Fruit fly (Drosophila melanogaster) whole organism, embryonic: ENCODE results near the gene Ir68b.

Experiments
- Awh ChIP-seq: fragments of 200-800 bp; sonication (Bioruptor generic); IDR thresholded peaks from 2 replicates; pipeline ENCODE4, ENCODE4 v1.3.6; 2022; ENCODE audit warnings: missing biosample characterization, missing genetic modification characterization
- C15 ChIP-seq: fragments of 200-800 bp; sonication (Bioruptor generic); IDR thresholded peaks from 3 replicates; pipeline ENCODE4 v1.3.6; 2022; ENCODE audit warnings: missing biosample characterization, missing genetic modification characterization
- CG10267 ChIP-seq: fragments of 200-800 bp; sonication (Bioruptor generic); optimal IDR thresholded peaks from 2 replicates; lab custom pipeline; 2018; ENCODE audit warnings: missing biosample characterization, mild to moderate bottlenecking, missing genetic modification characterization, moderate library complexity
- CG10959 ChIP-seq: fragments of 200-800 bp; sonication (Bioruptor generic); IDR thresholded peaks from 2 replicates; pipeline ENCODE4 v1.3.6; 2022; ENCODE audit warnings: missing biosample characterization, missing genetic modification characterization
- CG11247 ChIP-seq: fragments of 200-800 bp; sonication (Bioruptor generic); IDR thresholded peaks from 2 replicates; pipeline ENCODE4 v1.3.6; 2022; ENCODE audit warnings: missing biosample characterization, missing genetic modification characterization
- CG15011 ChIP-seq: fragments of 200-800 bp; sonication (Bioruptor generic); optimal IDR thresholded peaks from 3 replicates; lab custom pipeline; 2018; ENCODE audit warnings: missing biosample characterization, mild to moderate bottlenecking, missing genetic modification characterization
- CG15601 ChIP-seq: fragments of 200-800 bp; sonication (Bioruptor generic); optimal IDR thresholded peaks from 3 replicates; lab custom pipeline; 2019; ENCODE audit warnings: missing biosample characterization, mild to moderate bottlenecking, missing genetic modification characterization, moderate library complexity
- CG2120 ChIP-seq: fragments of 200-800 bp; sonication (Bioruptor generic); optimal IDR thresholded peaks from 3 replicates; lab custom pipeline; 2016; ENCODE audit warnings: missing biosample characterization, missing genetic modification characterization
- CG2129 ChIP-seq: fragments of 200-800 bp; sonication (Bioruptor generic); IDR thresholded peaks from 2 replicates; pipeline ENCODE4 v1.3.6; 2022; ENCODE audit warnings: missing biosample characterization, missing genetic modification characterization; ENCODE audit not compliant: partially characterized antibody
- CG32532 ChIP-seq: fragments of 200-800 bp; sonication (Bioruptor generic); IDR thresholded peaks from 2 replicates; pipeline ENCODE4 v1.3.6; 2022; ENCODE audit warnings: missing biosample characterization, missing genetic modification characterization
- CG32767 ChIP-seq: fragments of 200-800 bp; sonication (Bioruptor generic); IDR thresholded peaks from 2 replicates; pipeline ENCODE4 v1.3.6; 2022; ENCODE audit warnings: missing biosample characterization, missing genetic modification characterization
- CG4282 ChIP-seq: fragments of 200-800 bp; sonication (Bioruptor generic); optimal IDR thresholded peaks from 2 replicates; lab custom pipeline; 2016; ENCODE audit warnings: missing biosample characterization, missing genetic modification characterization
- CG43689 ChIP-seq: fragments of 200-800 bp; sonication (Bioruptor generic); IDR thresholded peaks from 2 replicates; pipeline ENCODE4 v1.3.6; 2022; ENCODE audit warnings: missing biosample characterization, missing genetic modification characterization
- CG4707 ChIP-seq: fragments of 200-800 bp; sonication (Bioruptor generic); optimal IDR thresholded peaks from 2 replicates; lab custom pipeline; 2018; ENCODE audit warnings: missing biosample characterization, mild to moderate bottlenecking, missing genetic modification characterization, moderate library complexity
- CG6175 ChIP-seq: fragments of 200-800 bp; sonication (Bioruptor generic); IDR thresholded peaks from 3 replicates; pipeline ENCODE4 v1.3.6; 2022; ENCODE audit warnings: missing biosample characterization, missing genetic modification characterization
- CG7556 ChIP-seq: fragments of 200-800 bp; sonication (Bioruptor generic); optimal IDR thresholded peaks from 2 replicates; lab custom pipeline; 2017; ENCODE audit warnings: missing biosample characterization, mild to moderate bottlenecking, missing genetic modification characterization
- CG7839 ChIP-seq: fragments of 200-800 bp; sonication (Bioruptor generic); optimal IDR thresholded peaks from 3 replicates; lab custom pipeline; 2018; ENCODE audit warnings: missing biosample characterization, mild to moderate bottlenecking, missing genetic modification characterization, moderate library complexity
- CG8290 ChIP-seq, 3 experiments: fragments of 200-800 bp; sonication (Bioruptor generic); optimal IDR thresholded peaks; 2 replicates each; lab custom pipeline; 2016 to 2019; ENCODE audit warnings: missing biosample characterization in 3 of 3, missing genetic modification characterization in 3 of 3, mild to moderate bottlenecking in 2 of 3, moderate library complexity in 1 of 3
- D ChIP-seq, 2 experiments: fragments of 200-800 bp in 1 of 2; fragments of >200 bp in 1 of 2; sonication (Bioruptor generic) in 1 of 2; optimal IDR thresholded peaks; 2 replicates in 1 of 2; 3 replicates in 1 of 2; lab custom pipeline; 2017; ENCODE audit warnings: mild to moderate bottlenecking in 1 of 2, missing biosample characterization in 1 of 2, missing genetic modification characterization in 1 of 2, missing genetic modification reagents in 1 of 2
- D19A ChIP-seq: fragments of 200-800 bp; optimal IDR thresholded peaks from 3 replicates; lab custom pipeline; 2019; ENCODE audit warnings: missing biosample characterization, mild to moderate bottlenecking, missing genetic modification characterization, moderate library complexity
- E2f1 ChIP-seq: fragments of 200-800 bp; sonication (Bioruptor generic); IDR thresholded peaks from 2 replicates; pipeline ENCODE4 v1.3.6; 2022; ENCODE audit warnings: missing biosample characterization, missing genetic modification characterization
- Fer2 ChIP-seq: fragments of 200-800 bp; sonication (Bioruptor generic); optimal IDR thresholded peaks from 2 replicates; lab custom pipeline; 2018; ENCODE audit warnings: missing biosample characterization, mild to moderate bottlenecking, missing genetic modification characterization, moderate library complexity
- HmgD ChIP-seq: fragments of 200-800 bp; sonication (Bioruptor generic); optimal IDR thresholded peaks from 3 replicates; lab custom pipeline; 2016; ENCODE audit warnings: missing biosample characterization, missing genetic modification characterization
- Kr ChIP-seq: fragments of 200-800 bp; sonication (Bioruptor generic); optimal IDR thresholded peaks from 2 replicates; lab custom pipeline; 2017; ENCODE audit warnings: missing biosample characterization, mild to moderate bottlenecking, missing genetic modification characterization
- Mad ChIP-seq: fragments of 200-800 bp; sonication (Bioruptor generic); optimal IDR thresholded peaks from 2 replicates; lab custom pipeline; 2016; ENCODE audit warnings: missing biosample characterization, missing genetic modification characterization
- NK7.1 ChIP-seq: fragments of 200-800 bp; sonication (Bioruptor generic); optimal IDR thresholded peaks from 3 replicates; lab custom pipeline; 2016; ENCODE audit warnings: missing biosample characterization, missing genetic modification characterization
- PHDP ChIP-seq: fragments of 200-800 bp; sonication (Bioruptor generic); optimal IDR thresholded peaks from 3 replicates; lab custom pipeline; 2018; ENCODE audit warnings: missing biosample characterization, mild to moderate bottlenecking, missing genetic modification characterization, moderate library complexity
- Ssrp ChIP-seq: fragments of 200-800 bp; sonication (Bioruptor generic); optimal IDR thresholded peaks from 2 replicates; lab custom pipeline; 2018; ENCODE audit warnings: missing biosample characterization, mild to moderate bottlenecking, missing genetic modification characterization, moderate library complexity
- Taf1 ChIP-seq: fragments of 200-800 bp; sonication (Bioruptor generic); IDR thresholded peaks from 2 replicates; pipeline ENCODE4 v1.3.6; 2022; ENCODE audit warnings: missing biosample characterization, missing genetic modification characterization
- dati ChIP-seq: fragments of 200-800 bp; sonication (Bioruptor generic); IDR thresholded peaks from 2 replicates; pipeline ENCODE4 v1.3.6; 2022; ENCODE audit warnings: missing biosample characterization, missing genetic modification characterization
- fd96Cb ChIP-seq: fragments of 200-800 bp; sonication (Bioruptor generic); optimal IDR thresholded peaks from 2 replicates; lab custom pipeline; 2018; ENCODE audit warnings: missing biosample characterization, mild to moderate bottlenecking, missing genetic modification characterization, moderate library complexity
- fru ChIP-seq: fragments of >200 bp; optimal IDR thresholded peaks from 2 replicates; lab custom pipeline; 2017
- gcm ChIP-seq: fragments of 200-800 bp; sonication (Bioruptor generic); optimal IDR thresholded peaks from 2 replicates; lab custom pipeline; 2019; ENCODE audit warnings: missing biosample characterization, mild to moderate bottlenecking, missing genetic modification characterization, moderate library complexity
- ham ChIP-seq: fragments of 200-800 bp; sonication (Bioruptor generic); IDR thresholded peaks from 2 replicates; pipeline ENCODE4 v1.3.6; 2022; ENCODE audit warnings: missing biosample characterization, missing genetic modification characterization
- her ChIP-seq: fragments of 200-800 bp; sonication (Bioruptor generic); optimal IDR thresholded peaks from 2 replicates; lab custom pipeline; 2016; ENCODE audit warnings: missing biosample characterization, missing genetic modification characterization
- inv ChIP-seq: fragments of 200-800 bp; sonication (Bioruptor generic); IDR thresholded peaks from 2 replicates; pipeline ENCODE4 v1.3.6; 2022; ENCODE audit warnings: missing biosample characterization, missing genetic modification characterization; ENCODE audit not compliant: partially characterized antibody
- lbe ChIP-seq: fragments of 200-800 bp; sonication (Bioruptor generic); optimal IDR thresholded peaks from 2 replicates; lab custom pipeline; 2016; ENCODE audit warnings: missing biosample characterization, mild to moderate bottlenecking, missing genetic modification characterization
- lola ChIP-seq, 3 experiments: fragments of >200 bp in 2 of 3; fragments of 200-800 bp in 1 of 3; sonication (Bioruptor generic) in 1 of 3; optimal IDR thresholded peaks; 2 replicates each; lab custom pipeline; 2017 to 2019; ENCODE audit warnings: missing biosample characterization in 3 of 3, missing genetic modification characterization in 3 of 3, mild to moderate bottlenecking in 1 of 3, moderate library complexity in 1 of 3
- mld ChIP-seq: fragments of 200-800 bp; sonication (Bioruptor generic); IDR thresholded peaks from 3 replicates; pipeline ENCODE4 v1.3.6; 2022; ENCODE audit warnings: missing biosample characterization, missing genetic modification characterization; ENCODE audit not compliant: partially characterized antibody
- nmo ChIP-seq: fragments of 200-800 bp; sonication (Bioruptor generic); optimal IDR thresholded peaks from 2 replicates; lab custom pipeline; 2018; ENCODE audit warnings: missing biosample characterization, mild to moderate bottlenecking, missing genetic modification characterization, moderate library complexity
- odd ChIP-seq: fragments of 200-800 bp; sonication (Bioruptor generic); optimal IDR thresholded peaks from 2 replicates; lab custom pipeline; 2017; ENCODE audit warnings: missing biosample characterization, mild to moderate bottlenecking, missing genetic modification characterization
- pan ChIP-seq, 4 experiments: fragments of >200 bp in 3 of 4; fragments of 200-800 bp in 1 of 4; sonication (Bioruptor generic) in 1 of 4; optimal IDR thresholded peaks in 3 of 4; IDR thresholded peaks in 1 of 4; 2 replicates each; pipeline versions ENCODE4 v1.3.6 to Lab custom; 2017 to 2022; ENCODE audit warnings: missing biosample characterization in 2 of 4, missing genetic modification characterization in 2 of 4, mixed read lengths in 1 of 4
- prd ChIP-seq, 3 experiments: fragments of >200 bp in 2 of 3; fragments of 200-800 bp in 1 of 3; sonication (Bioruptor generic) in 1 of 3; optimal IDR thresholded peaks in 2 of 3; IDR thresholded peaks in 1 of 3; 2 replicates in 2 of 3; 3 replicates in 1 of 3; pipeline versions ENCODE4 v1.3.6 to Lab custom; 2017 to 2022; ENCODE audit warnings: missing biosample characterization in 1 of 3, missing genetic modification characterization in 1 of 3
- sc ChIP-seq, 3 experiments: fragments of >200 bp in 2 of 3; fragments of 200-800 bp in 1 of 3; sonication (Bioruptor generic) in 1 of 3; optimal IDR thresholded peaks; 2 replicates in 2 of 3; 3 replicates in 1 of 3; lab custom pipeline; 2017; ENCODE audit warnings: mild to moderate bottlenecking in 1 of 3, missing biosample characterization in 1 of 3, missing genetic modification characterization in 1 of 3, missing genetic modification reagents in 1 of 3
- sens-2 ChIP-seq: fragments of 200-800 bp; sonication (Bioruptor generic); IDR thresholded peaks from 2 replicates; pipeline ENCODE4 v1.3.6; 2022; ENCODE audit warnings: missing biosample characterization, missing genetic modification characterization
- sisA ChIP-seq: fragments of 200-800 bp; sonication (Bioruptor generic); IDR thresholded peaks from 2 replicates; pipeline ENCODE4 v1.3.6; 2022; ENCODE audit warnings: missing biosample characterization, missing genetic modification characterization
- so ChIP-seq: fragments of 200-800 bp; sonication (Bioruptor generic); IDR thresholded peaks from 3 replicates; pipeline ENCODE4 v1.3.6; 2022; ENCODE audit warnings: missing biosample characterization, missing genetic modification characterization
- tup ChIP-seq: fragments of 200-800 bp; sonication (Bioruptor generic); optimal IDR thresholded peaks from 2 replicates; lab custom pipeline; 2016; ENCODE audit warnings: missing biosample characterization, mild to moderate bottlenecking, missing genetic modification characterization, moderate library complexity

Ir68b gene

DNA sequence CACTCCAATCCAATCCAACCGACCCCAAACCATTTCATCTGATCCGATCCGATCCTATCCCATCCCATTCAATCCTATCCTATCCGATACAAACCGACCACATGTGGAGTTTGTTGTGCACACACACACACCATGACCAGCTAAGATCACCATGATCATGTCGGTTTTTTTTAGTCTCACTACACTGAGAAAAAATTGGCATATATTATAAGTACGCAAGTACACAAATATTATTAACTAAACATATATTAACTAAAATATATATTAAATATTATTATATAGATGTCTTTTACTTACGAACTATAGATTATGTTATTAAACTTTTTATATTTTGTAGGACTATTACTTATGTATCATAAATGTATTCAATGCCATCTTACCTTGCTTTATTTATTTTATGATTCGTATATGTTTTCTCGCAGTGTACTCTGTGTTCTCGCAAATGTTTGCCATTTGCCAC, 25.2 kb downstream of the Ir68b start (continued):
- TF ChIP-seq CG4707 (no peak), pan (optimal IDR thresholded peaks at IDR 0.05; lab: Kevin White, UChicago) (no peak), pan (GFP tag; optimal IDR thresholded peaks at IDR 0.05 in 1 of 2, IDR thresholded peaks at IDR 0.05 in 1 of 2) (no peak), inv (no peak), fd96Cb (tag; lab: Kevin White, UChicago) (peak; percentile 8), CG7839 (tag; lab: Kevin White, UChicago) (peak; percentile 47), Mad (GFP tag; lab: Kevin White, UChicago) (no peak), fru (lab: Kevin White, UChicago) (no peak), Fer2 (no peak), CG7556 (GFP tag; lab: Kevin White, UChicago) (peak; percentile 32), mld (GFP tag; lab: Robert Waterston, UW) (no peak), tup (GFP tag; lab: Kevin White, UChicago) (no peak), Taf1 (GFP tag; lab: Robert Waterston, UW) (no peak), sc (optimal IDR thresholded peaks at IDR 0.05; lab: Kevin White, UChicago) (no peak), sc (GFP tag; optimal IDR thresholded peaks at IDR 0.05; lab: Kevin White, UChicago) (no peak), CG10267 (tag; lab: Kevin White, UChicago) (peak; percentile 55), her (GFP tag; lab: Kevin White, UChicago) (no peak), CG15011 (GFP tag; lab: Kevin White, UChicago) (no peak), ham (no peak), CG2120 (no peak), PHDP (tag; lab: Kevin White, UChicago) (peak; percentile 23), prd (optimal IDR thresholded peaks at IDR 0.05; lab: Kevin White, UChicago) (no peak), prd (GFP tag; IDR thresholded peaks at IDR 0.05; lab: Robert Waterston, UW) (peak; percentile 42; the same call in 1 of the 3 replicates), CG11247 (no peak), lola (GFP tag; optimal IDR thresholded peaks at IDR 0.05; lab: Kevin White, UChicago) (peak in 1 of 3 experiments; percentile 70), dati (GFP tag; lab: Robert Waterston, UW) (no peak), Kr (GFP tag; lab: Kevin White, UChicago) (peak; percentile 1), CG10959 (GFP tag; lab: Robert Waterston, UW) (no peak), CG4282 (GFP tag; lab: Kevin White, UChicago) (no peak), E2f1 (GFP tag; lab: Robert Waterston, UW) (no peak), Ssrp (tag; lab: Kevin White, UChicago) (peak; percentile 24), CG32532 (no peak), CG6175 (GFP tag; lab: Robert Waterston, UW) (no peak), so (GFP tag; lab: Robert Waterston, UW) (no peak), D (optimal IDR thresholded peaks at IDR 0.05; lab: Kevin White, UChicago) (no peak), D (GFP tag; optimal IDR thresholded peaks at IDR 0.05; lab: Kevin White, UChicago) (peak; percentile 34), Awh (no peak), CG8290 (GFP tag; optimal IDR thresholded peaks at IDR 0.05; lab: Kevin White, UChicago) (no peak), CG8290 (tag; optimal IDR thresholded peaks at IDR 0.05; lab: Kevin White, UChicago) (no peak), lbe (GFP tag; lab: Kevin White, UChicago) (no peak), CG43689 (GFP tag; lab: Robert Waterston, UW) (no peak), CG2129 (GFP tag; lab: Robert Waterston, UW) (no peak), sisA (GFP tag; lab: Robert Waterston, UW) (no peak), CG32767 (GFP tag; lab: Robert Waterston, UW) (no peak), D19A (tag; lab: Kevin White, UChicago) (peak; percentile 28), CG15601 (tag; lab: Kevin White, UChicago) (no peak), C15 (no peak), NK7.1 (GFP tag; lab: Kevin White, UChicago) (no peak), gcm (GFP tag; lab: Kevin White, UChicago) (no peak), HmgD (GFP tag; lab: Kevin White, UChicago) (no peak), nmo (GFP tag; lab: Kevin White, UChicago) (peak; percentile 57), sens-2 (GFP tag; lab: Robert Waterston, UW) (no peak), odd (no peak)
